Fruit fly (Drosophila melanogaster) whole organism, embryonic: Measurements from ENCODE around the gene CG17768.

ENCODE experiments used
- ATbp ChIP-seq: fragments of 200-800 bp; sonication (Bioruptor generic); optimal IDR thresholded peaks from 2 replicates; lab custom pipeline; 2017; ENCODE audit warnings: missing biosample characterization, mild to moderate bottlenecking, missing genetic modification characterization, missing genetic modification reagents
- Atf3 ChIP-seq: fragments of 200-800 bp; sonication (Bioruptor generic); optimal IDR thresholded peaks from 3 replicates; lab custom pipeline; 2016; ENCODE audit warnings: missing biosample characterization, missing genetic modification characterization
- B-H1 ChIP-seq: fragments of 200-800 bp; sonication (Bioruptor generic); IDR thresholded peaks from 3 replicates; pipeline ENCODE4 v1.3.6; 2022; ENCODE audit warnings: missing biosample characterization, missing genetic modification characterization
- CG10654 ChIP-seq: fragments of 200-800 bp; sonication (Bioruptor generic); optimal IDR thresholded peaks from 2 replicates; lab custom pipeline; 2016; ENCODE audit warnings: missing biosample characterization, missing genetic modification characterization
- CG10979 ChIP-seq: fragments of 200-800 bp; sonication (Bioruptor generic); optimal IDR thresholded peaks from 2 replicates; lab custom pipeline; 2018; ENCODE audit warnings: missing biosample characterization, mild to moderate bottlenecking, missing genetic modification characterization, moderate library complexity
- CG1233 ChIP-seq: fragments of 200-800 bp; sonication (Bioruptor generic); optimal IDR thresholded peaks from 4 replicates; lab custom pipeline; 2018; ENCODE audit warnings: missing biosample characterization, mild to moderate bottlenecking, missing genetic modification characterization
- CG12744 ChIP-seq: fragments of 200-800 bp; sonication (Bioruptor generic); optimal IDR thresholded peaks from 2 replicates; lab custom pipeline; 2016; ENCODE audit warnings: missing biosample characterization, missing genetic modification characterization
- CG13123 ChIP-seq: fragments of 200-800 bp; sonication (Bioruptor generic); optimal IDR thresholded peaks from 2 replicates; lab custom pipeline; 2016; ENCODE audit warnings: missing biosample characterization, missing genetic modification characterization
- CG13296 ChIP-seq: fragments of 200-800 bp; sonication (Bioruptor generic); optimal IDR thresholded peaks from 3 replicates; lab custom pipeline; 2018; ENCODE audit warnings: missing biosample characterization, mild to moderate bottlenecking, missing genetic modification characterization
- CG15696 ChIP-seq: fragments of 200-800 bp; sonication (Bioruptor generic); optimal IDR thresholded peaks from 2 replicates; lab custom pipeline; 2019; ENCODE audit warnings: missing biosample characterization, mild to moderate bottlenecking, missing genetic modification characterization, moderate library complexity
- CG2712 ChIP-seq: fragments of 200-800 bp; optimal IDR thresholded peaks from 3 replicates; lab custom pipeline; 2019; ENCODE audit warnings: missing biosample characterization, mild to moderate bottlenecking, missing genetic modification characterization, moderate library complexity
- CG2889 ChIP-seq: fragments of 200-800 bp; sonication (Bioruptor generic); IDR thresholded peaks from 3 replicates; pipeline ENCODE4 v1.3.6; 2022; ENCODE audit warnings: missing biosample characterization, missing genetic modification characterization
- CG30020 ChIP-seq: fragments of 200-800 bp; optimal IDR thresholded peaks from 2 replicates; lab custom pipeline; 2019; ENCODE audit warnings: missing biosample characterization, mild to moderate bottlenecking, missing genetic modification characterization, moderate library complexity
- CG31388 ChIP-seq: fragments of 200-800 bp; sonication (Bioruptor generic); optimal IDR thresholded peaks from 2 replicates; lab custom pipeline; 2016; ENCODE audit warnings: missing biosample characterization, missing genetic modification characterization
- CG3163 ChIP-seq: fragments of 200-800 bp; sonication (Bioruptor generic); optimal IDR thresholded peaks from 3 replicates; lab custom pipeline; 2016; ENCODE audit warnings: missing biosample characterization, missing genetic modification characterization
- CG34376 ChIP-seq: fragments of 200-800 bp; sonication (Bioruptor generic); optimal IDR thresholded peaks from 2 replicates; lab custom pipeline; 2018; ENCODE audit warnings: missing biosample characterization, mild to moderate bottlenecking, missing genetic modification characterization
- CG34422 ChIP-seq: fragments of 200-800 bp; sonication (Bioruptor generic); IDR thresholded peaks from 3 replicates; pipeline ENCODE4 v1.3.6; 2022; ENCODE audit warnings: missing biosample characterization, missing genetic modification characterization
- CG6175 ChIP-seq: fragments of 200-800 bp; sonication (Bioruptor generic); IDR thresholded peaks from 3 replicates; pipeline ENCODE4 v1.3.6; 2022; ENCODE audit warnings: missing biosample characterization, missing genetic modification characterization
- CG7786 ChIP-seq: fragments of 200-800 bp; sonication (Bioruptor generic); optimal IDR thresholded peaks from 2 replicates; lab custom pipeline; 2016; ENCODE audit warnings: missing biosample characterization, missing genetic modification characterization
- CG7987 ChIP-seq: fragments of 200-800 bp; sonication (Bioruptor generic); optimal IDR thresholded peaks from 2 replicates; lab custom pipeline; 2018; ENCODE audit warnings: missing biosample characterization, mild to moderate bottlenecking, missing genetic modification characterization, moderate library complexity
- CG9215 ChIP-seq: fragments of 200-800 bp; sonication (Bioruptor generic); IDR thresholded peaks from 2 replicates; pipeline ENCODE4 v1.3.6; 2022; ENCODE audit warnings: missing biosample characterization, missing genetic modification characterization
- Chrac-16 ChIP-seq: fragments of 200-800 bp; sonication (Bioruptor generic); optimal IDR thresholded peaks from 3 replicates; lab custom pipeline; 2016; ENCODE audit warnings: missing biosample characterization, missing genetic modification characterization
- Fer2 ChIP-seq: fragments of 200-800 bp; sonication (Bioruptor generic); optimal IDR thresholded peaks from 2 replicates; lab custom pipeline; 2018; ENCODE audit warnings: missing biosample characterization, mild to moderate bottlenecking, missing genetic modification characterization, moderate library complexity
- HLH3B ChIP-seq: fragments of 200-800 bp; sonication (Bioruptor generic); IDR thresholded peaks from 2 replicates; pipeline ENCODE4 v1.3.6; 2022; ENCODE audit warnings: missing biosample characterization, missing genetic modification characterization
- HLHmδ ChIP-seq: fragments of 200-800 bp; sonication (Bioruptor generic); optimal IDR thresholded peaks from 2 replicates; lab custom pipeline; 2018; ENCODE audit warnings: missing biosample characterization, mild to moderate bottlenecking, missing genetic modification characterization, moderate library complexity
- Meics ChIP-seq: fragments of 200-800 bp; sonication (Bioruptor generic); optimal IDR thresholded peaks from 2 replicates; lab custom pipeline; 2017; ENCODE audit warnings: missing biosample characterization, mild to moderate bottlenecking, missing genetic modification characterization
- Oli ChIP-seq: fragments of 200-800 bp; sonication (Bioruptor generic); optimal IDR thresholded peaks from 2 replicates; lab custom pipeline; 2018; ENCODE audit warnings: missing biosample characterization, mild to moderate bottlenecking, missing genetic modification characterization, moderate library complexity
- Six4 ChIP-seq: fragments of 200-800 bp; sonication (Bioruptor generic); optimal IDR thresholded peaks from 2 replicates; lab custom pipeline; 2016; ENCODE audit warnings: missing biosample characterization, missing genetic modification characterization
- Sry-β ChIP-seq: fragments of 200-800 bp; sonication (Bioruptor generic); optimal IDR thresholded peaks from 2 replicates; lab custom pipeline; 2018; ENCODE audit warnings: missing biosample characterization, mild to moderate bottlenecking, missing genetic modification characterization, moderate library complexity
- Sry-δ ChIP-seq: fragments of 200-800 bp; sonication (Bioruptor generic); optimal IDR thresholded peaks from 2 replicates; lab custom pipeline; 2016; ENCODE audit warnings: missing biosample characterization, missing genetic modification characterization
- Stat92E ChIP-seq, 3 experiments: fragments of >200 bp in 2 of 3; fragments of 200-800 bp in 1 of 3; sonication (Bioruptor generic) in 1 of 3; optimal IDR thresholded peaks; 2 replicates each; lab custom pipeline; 2017 to 2019; ENCODE audit warnings: missing biosample characterization in 3 of 3, missing genetic modification characterization in 3 of 3, mild to moderate bottlenecking in 1 of 3, moderate library complexity in 1 of 3
- Trl ChIP-seq, 3 experiments: fragments of >200 bp in 2 of 3; fragments of 200-800 bp in 1 of 3; sonication (Bioruptor generic) in 1 of 3; optimal IDR thresholded peaks; 2 replicates in 1 of 3; 3 replicates in 2 of 3; lab custom pipeline; 2016 to 2017; ENCODE audit warnings: missing biosample characterization in 1 of 3, missing genetic modification characterization in 1 of 3
- Xbp1 ChIP-seq: fragments of 200-800 bp; sonication (Bioruptor generic); optimal IDR thresholded peaks from 3 replicates; lab custom pipeline; 2016; ENCODE audit warnings: missing biosample characterization, mild to moderate bottlenecking, missing genetic modification characterization
- ap ChIP-seq: fragments of 200-800 bp; sonication (Bioruptor generic); IDR thresholded peaks from 2 replicates; pipeline ENCODE4 v1.3.6; 2022; ENCODE audit warnings: missing biosample characterization, missing genetic modification characterization
- bigmax ChIP-seq: fragments of 200-800 bp; sonication (Bioruptor generic); optimal IDR thresholded peaks from 2 replicates; lab custom pipeline; 2018; ENCODE audit warnings: missing biosample characterization, mild to moderate bottlenecking, missing genetic modification characterization
- ci ChIP-seq: fragments of 200-800 bp; sonication (Bioruptor generic); IDR thresholded peaks from 3 replicates; pipeline ENCODE4 v1.3.6; 2022; ENCODE audit warnings: missing biosample characterization, missing genetic modification characterization
- esg ChIP-seq: fragments of 200-800 bp; sonication (Bioruptor generic); conservative IDR thresholded peaks from 2 replicates; pipeline ENCODE4 v1.3.6; 2022; ENCODE audit warnings: missing biosample characterization, missing genetic modification characterization
- ftz-f1 ChIP-seq: fragments of 200-800 bp; sonication (Bioruptor generic); optimal IDR thresholded peaks from 2 replicates; lab custom pipeline; 2016; ENCODE audit warnings: missing biosample characterization, missing genetic modification characterization
- gcm ChIP-seq: fragments of 200-800 bp; sonication (Bioruptor generic); optimal IDR thresholded peaks from 2 replicates; lab custom pipeline; 2019; ENCODE audit warnings: missing biosample characterization, mild to moderate bottlenecking, missing genetic modification characterization, moderate library complexity
- inv ChIP-seq: fragments of 200-800 bp; sonication (Bioruptor generic); IDR thresholded peaks from 2 replicates; pipeline ENCODE4 v1.3.6; 2022; ENCODE audit warnings: missing biosample characterization, missing genetic modification characterization; ENCODE audit not compliant: partially characterized antibody
- kay ChIP-seq: fragments of 200-800 bp; sonication (Bioruptor generic); optimal IDR thresholded peaks from 2 replicates; lab custom pipeline; 2016; ENCODE audit warnings: missing biosample characterization, missing genetic modification characterization
- oc ChIP-seq: fragments of 200-800 bp; sonication (Bioruptor generic); optimal IDR thresholded peaks from 2 replicates; lab custom pipeline; 2018; ENCODE audit warnings: missing biosample characterization, mild to moderate bottlenecking, missing genetic modification characterization, moderate library complexity
- pan ChIP-seq, 4 experiments: fragments of >200 bp in 3 of 4; fragments of 200-800 bp in 1 of 4; sonication (Bioruptor generic) in 1 of 4; optimal IDR thresholded peaks in 3 of 4; IDR thresholded peaks in 1 of 4; 2 replicates each; pipeline versions ENCODE4 v1.3.6 to Lab custom; 2017 to 2022; ENCODE audit warnings: missing biosample characterization in 2 of 4, missing genetic modification characterization in 2 of 4, mixed read lengths in 1 of 4
- psq ChIP-seq: fragments of 200-800 bp; sonication (Bioruptor generic); optimal IDR thresholded peaks from 2 replicates; lab custom pipeline; 2017; ENCODE audit warnings: missing biosample characterization, missing genetic modification characterization
- sisA ChIP-seq: fragments of 200-800 bp; sonication (Bioruptor generic); IDR thresholded peaks from 2 replicates; pipeline ENCODE4 v1.3.6; 2022; ENCODE audit warnings: missing biosample characterization, missing genetic modification characterization
- sob ChIP-seq: fragments of 200-800 bp; sonication (Bioruptor generic); IDR thresholded peaks from 2 replicates; pipeline ENCODE4 v1.3.6; 2022; ENCODE audit warnings: missing biosample characterization, missing genetic modification characterization
- tgo ChIP-seq: fragments of 200-800 bp; sonication (Bioruptor generic); IDR thresholded peaks from 3 replicates; pipeline ENCODE4 v1.3.6; 2022; ENCODE audit warnings: missing biosample characterization, missing genetic modification characterization
- unpg ChIP-seq: fragments of 200-800 bp; sonication (Bioruptor generic); optimal IDR thresholded peaks from 3 replicates; lab custom pipeline; 2018; ENCODE audit warnings: missing biosample characterization, mild to moderate bottlenecking, missing genetic modification characterization, moderate library complexity
- yki ChIP-seq: fragments of >200 bp; optimal IDR thresholded peaks from 3 replicates; lab custom pipeline; 2018

The CG17768 gene

dm6 chr2L:10386208-10386805 is 18.7 kb downstream of the CG17768 start, which contains the start of the genes Cdk1 and mRpS7 (continued):
- peak; percentile 13; the same call in 1 of the 3 replicates for TF ChIP-seq CG2889 (GFP tag; lab: Robert Waterston, UW)
- peak; percentile 79 for TF ChIP-seq unpg
- TF ChIP-seq CG7786 (GFP tag; lab: Kevin White, UChicago) = peak; percentile 47
- peak; percentile 61 for TF ChIP-seq tgo (GFP tag; lab: Robert Waterston, UW)
- TF ChIP-seq B-H1 (GFP tag; lab: Robert Waterston, UW) = peak; percentile 63
- no peak for TF ChIP-seq kay
- TF ChIP-seq ATbp (GFP tag; lab: Kevin White, UChicago) = no peak
- no peak for TF ChIP-seq CG9215 (GFP tag; lab: Robert Waterston, UW)
- peak; percentile 77 for TF ChIP-seq Xbp1 (GFP tag; lab: Kevin White, UChicago)
- TF ChIP-seq sisA (GFP tag; lab: Robert Waterston, UW) = peak; percentile 38; the same call in 1 of the 2 replicates
- TF ChIP-seq ftz-f1 (GFP tag; lab: Kevin White, UChicago) = no peak
- TF ChIP-seq Trl (optimal IDR thresholded peaks at IDR 0.05; lab: Kevin White, UChicago) = no peak
- TF ChIP-seq Trl (GFP tag; optimal IDR thresholded peaks at IDR 0.05; lab: Kevin White, UChicago) = peak; percentile 54
- peak; percentile 23 for TF ChIP-seq CG31388 (GFP tag; lab: Kevin White, UChicago)
- peak; percentile 54 for TF ChIP-seq CG13296 (GFP tag; lab: Kevin White, UChicago)
- no peak for TF ChIP-seq CG34376 (GFP tag; lab: Kevin White, UChicago)
- no peak for TF ChIP-seq pan (optimal IDR thresholded peaks at IDR 0.05; lab: Kevin White, UChicago)
- peak in 1 of 2 experiments; percentile 82 for TF ChIP-seq pan (GFP tag; optimal IDR thresholded peaks at IDR 0.05 in 1 of 2, IDR thresholded peaks at IDR 0.05 in 1 of 2)
- TF ChIP-seq CG30020 (tag; lab: Kevin White, UChicago) = peak; percentile 100
- TF ChIP-seq CG15696 (tag; lab: Kevin White, UChicago) = peak; percentile 60
- TF ChIP-seq CG10654 = peak; percentile 46
- TF ChIP-seq CG2712 (tag; lab: Kevin White, UChicago) = peak; percentile 84
- peak; percentile 77 for TF ChIP-seq Oli (tag; lab: Kevin White, UChicago)
- TF ChIP-seq gcm (GFP tag; lab: Kevin White, UChicago) = peak; percentile 66
- no peak for TF ChIP-seq CG6175
- TF ChIP-seq Sry-δ (GFP tag; lab: Kevin White, UChicago) = peak; percentile 32
- peak; percentile 8 for TF ChIP-seq CG3163
- no peak for TF ChIP-seq bigmax (GFP tag; lab: Kevin White, UChicago)
- TF ChIP-seq Chrac-16 (GFP tag; lab: Kevin White, UChicago) = peak; percentile 76
- TF ChIP-seq Fer2 (tag; lab: Kevin White, UChicago) = peak; percentile 7
- peak; percentile 66 for TF ChIP-seq esg (GFP tag; lab: Robert Waterston, UW)
- no peak for TF ChIP-seq oc
- peak; percentile 79 for TF ChIP-seq Meics (GFP tag; lab: Kevin White, UChicago)
- no peak for TF ChIP-seq HLHmδ (GFP tag; lab: Kevin White, UChicago)
- TF ChIP-seq CG34422 (GFP tag; lab: Robert Waterston, UW) = peak; percentile 34; the same call in 2 of the 3 replicates
- TF ChIP-seq CG7987 (GFP tag; lab: Kevin White, UChicago) = no peak
- peak; percentile 30 for TF ChIP-seq CG12744 (GFP tag; lab: Kevin White, UChicago)
- no peak for TF ChIP-seq inv (GFP tag; lab: Robert Waterston, UW)
- peak; percentile 46 for TF ChIP-seq CG13123 (GFP tag; lab: Kevin White, UChicago)
- no peak for TF ChIP-seq psq (GFP tag; lab: Kevin White, UChicago)
- no peak for TF ChIP-seq HLH3B (GFP tag; lab: Robert Waterston, UW)
- peak; percentile 68 for TF ChIP-seq Atf3 (GFP tag; lab: Kevin White, UChicago)
- TF ChIP-seq ap (GFP tag; lab: Robert Waterston, UW) = 0 out of 2 replicates have a peak, but pooled peaks have one; percentile 40
- TF ChIP-seq CG1233 (GFP tag; lab: Kevin White, UChicago) = peak; percentile 66
- peak; percentile 54; the same call in 1 of the 2 replicates for TF ChIP-seq sob (GFP tag; lab: Robert Waterston, UW)
- no peak for TF ChIP-seq Stat92E (GFP tag; optimal IDR thresholded peaks at IDR 0.05; lab: Kevin White, UChicago)
- no peak for TF ChIP-seq yki (lab: Kevin White, UChicago)
- peak; percentile 48 for TF ChIP-seq Six4 (GFP tag; lab: Kevin White, UChicago)
- peak; percentile 82; the same call in 2 of the 3 replicates for TF ChIP-seq ci
- TF ChIP-seq Sry-β (GFP tag; lab: Kevin White, UChicago) = no peak
- TF ChIP-seq CG10979 (tag; lab: Kevin White, UChicago) = peak; percentile 70
